Worm (Caenorhabditis elegans) whole organism, L3 larva: Measurements from ENCODE around the gene srbc-32.

Source experiments
- ama-1 ChIP-seq: fragments of 150-350 bp; optimal IDR thresholded peaks from 2 replicates; lab custom pipeline; 2018
- ceh-16 ChIP-seq: sonication (generic microtip); optimal IDR thresholded peaks from 2 replicates; lab custom pipeline; 2017; ENCODE audit warnings: missing biosample characterization, missing genetic modification characterization
- ceh-28 ChIP-seq: fragments of 150-350 bp; optimal IDR thresholded peaks from 2 replicates; lab custom pipeline; 2014; ENCODE audit warnings: missing biosample characterization, missing genetic modification reagents, missing genetic modification characterization
- ceh-9 ChIP-seq: sonication (generic microtip); optimal IDR thresholded peaks from 2 replicates; lab custom pipeline; 2018; ENCODE audit warnings: missing biosample characterization, missing genetic modification characterization
- fos-1 ChIP-seq: fragments of 150-350 bp; optimal IDR thresholded peaks from 2 replicates; lab custom pipeline; 2014; ENCODE audit warnings: missing biosample characterization, missing genetic modification characterization
- jun-1 ChIP-seq: fragments of 150-350 bp; optimal IDR thresholded peaks from 2 replicates; lab custom pipeline; 2014; ENCODE audit warnings: missing biosample characterization, missing genetic modification reagents, missing genetic modification characterization
- lin-39 ChIP-seq: fragments of 150-350 bp; optimal IDR thresholded peaks from 2 replicates; lab custom pipeline; 2018; ENCODE audit warnings: missing biosample characterization, missing genetic modification reagents, missing genetic modification characterization
- mdl-1 ChIP-seq: fragments of 150-350 bp; optimal IDR thresholded peaks from 2 replicates; lab custom pipeline; 2014; ENCODE audit warnings: missing biosample characterization, missing genetic modification characterization
- nfya-1 ChIP-seq: sonication (generic microtip); optimal IDR thresholded peaks from 2 replicates; lab custom pipeline; 2017; ENCODE audit warnings: missing genetic modification characterization, mild to moderate bottlenecking, missing compliant biosample characterization, antibody characterized with exemption, moderate library complexity; ENCODE audit not compliant: insufficient read depth
- nhr-12 ChIP-seq: fragments of 150-350 bp; optimal IDR thresholded peaks from 2 replicates; lab custom pipeline; 2014; ENCODE audit warnings: missing biosample characterization, missing genetic modification characterization
- nhr-237 ChIP-seq: fragments of 150-350 bp; optimal IDR thresholded peaks from 2 replicates; lab custom pipeline; 2014; ENCODE audit warnings: missing biosample characterization, missing genetic modification characterization
- pha-4 ChIP-seq: fragments of 150-350 bp; optimal IDR thresholded peaks from 2 replicates; lab custom pipeline; 2014; ENCODE audit warnings: missing biosample characterization, missing genetic modification reagents, missing genetic modification characterization
- pqm-1 ChIP-seq: fragments of 150-350 bp; optimal IDR thresholded peaks from 2 replicates; lab custom pipeline; 2017; ENCODE audit warnings: missing biosample characterization, missing genetic modification characterization, inconsistent platforms
- unc-39 ChIP-seq: sonication (generic microtip); optimal IDR thresholded peaks from 4 replicates; lab custom pipeline; 2017; ENCODE audit warnings: missing biosample characterization, missing genetic modification characterization

ce11 chrV:3502038-3502437 lies 15.3 kb upstream of the srbc-32 start, which contains the start of the genes C07G3.8 and C07G3.10:
- no peak for TF ChIP-seq pqm-1
- no peak for TF ChIP-seq ceh-16 (tag; lab: Kevin White, UChicago)
- no peak for TF ChIP-seq jun-1 (tag; lab: Kevin White, UChicago)
- no peak for TF ChIP-seq pha-4 (tag; lab: Kevin White, UChicago)
- TF ChIP-seq ceh-28, result no peak
- no peak for TF ChIP-seq unc-39
- TF ChIP-seq nhr-237 (tag; lab: Kevin White, UChicago), result no peak
- TF ChIP-seq mdl-1, result no peak
- TF ChIP-seq ceh-9, result no peak
- TF ChIP-seq fos-1 (tag; lab: Kevin White, UChicago), result no peak
- no peak for TF ChIP-seq nhr-12 (tag; lab: Kevin White, UChicago)
- no peak for TF ChIP-seq nfya-1 (tag; lab: Kevin White, UChicago)
- TF ChIP-seq ama-1, result no peak
- no peak for TF ChIP-seq lin-39 (tag; lab: Kevin White, UChicago)
